Worm (Caenorhabditis elegans) whole organism, L4/young adult: ENCODE results near the gene ZK662.6.

Source experiments
- dao-5 ChIP-seq: sonication (generic microtip); optimal IDR thresholded peaks from 2 replicates; lab custom pipeline; 2016; ENCODE audit warnings: missing genotype, missing genetic modification characterization, moderate library complexity, missing compliant biosample characterization
- him-1 ChIP-seq: sonication (generic microtip); optimal IDR thresholded peaks from 2 replicates; lab custom pipeline; 2016; ENCODE audit warnings: missing genotype, missing genetic modification reagents, missing genetic modification characterization, missing compliant biosample characterization

DNA sequence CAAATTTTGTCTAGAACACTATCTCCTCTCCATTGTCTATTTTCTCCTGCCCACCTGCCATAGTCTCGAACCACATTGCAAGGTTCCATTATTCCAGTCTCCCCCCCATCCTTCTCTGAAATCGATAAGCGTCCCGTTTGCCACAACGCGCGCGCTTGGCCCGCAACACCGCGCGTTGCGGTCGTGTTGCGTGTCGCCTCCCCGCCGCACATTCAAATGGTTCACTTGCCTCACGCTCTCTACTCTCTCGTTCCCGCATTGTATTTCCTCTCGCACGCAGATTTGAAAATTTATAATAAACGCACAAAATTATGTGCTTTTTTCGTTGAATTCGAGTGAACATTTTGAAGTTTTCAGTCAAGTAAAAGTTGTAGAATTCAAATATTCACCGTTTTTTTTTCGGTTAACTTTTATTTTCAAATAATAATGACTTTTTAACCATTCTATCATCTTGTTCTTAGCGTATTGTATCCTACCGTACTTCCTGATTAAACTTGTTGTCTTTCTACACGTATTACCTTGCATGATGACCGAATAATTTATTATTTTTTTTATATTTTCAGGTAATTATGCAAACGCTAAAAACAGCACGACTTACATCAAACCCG, 7.2 kb downstream of the ZK662.6 start, which contains the start of gene lin-15B:
- TF ChIP-seq dao-5 (tag; lab: Kevin White, UChicago) (no peak), him-1 (no peak)
